Worm (Caenorhabditis elegans) whole organism, midembryonic: ENCODE data around the gene clec-173.
"Not testable (repeated sequence)": the region's sequence is repeated elsewhere in the genome, so short reads cannot be mapped to it uniquely, and the experiment has no call there.

ENCODE experiments used
- T22C8.4 ChIP-seq: fragments of 200-800 bp; sonication (Bioruptor generic); IDR thresholded peaks from 2 replicates; pipeline ENCODE4 v1.3.6; 2022; ENCODE audit warnings: missing genetic modification characterization, missing compliant biosample characterization
- cog-1 ChIP-seq: sonication (generic microtip); optimal IDR thresholded peaks from 2 replicates; lab custom pipeline; 2016; ENCODE audit warnings: missing genetic modification characterization, missing compliant biosample characterization
- flt-1 ChIP-seq: fragments of 200-800 bp; sonication (Bioruptor generic); IDR thresholded peaks from 2 replicates; pipeline ENCODE4 v1.3.6; 2022; ENCODE audit warnings: missing genetic modification characterization, missing compliant biosample characterization
- klf-2 ChIP-seq: fragments of 200-800 bp; sonication (Bioruptor generic); conservative IDR thresholded peaks from 2 replicates; pipeline ENCODE4 v1.3.6; 2022; ENCODE audit warnings: missing genetic modification reagents, missing genetic modification characterization, missing compliant biosample characterization
- med-1 ChIP-seq: sonication (generic microtip); optimal IDR thresholded peaks from 2 replicates; lab custom pipeline; 2017; ENCODE audit warnings: missing genetic modification characterization, mild to moderate bottlenecking, missing compliant biosample characterization, antibody characterized with exemption, missing genetic modification reagents; ENCODE audit not compliant: insufficient read depth
- ref-1 ChIP-seq: fragments of 200-800 bp; sonication (Bioruptor generic); conservative IDR thresholded peaks from 2 replicates; pipeline ENCODE4 v1.3.6; 2022; ENCODE audit warnings: missing genetic modification reagents, missing genetic modification characterization, missing compliant biosample characterization
- tab-1 ChIP-seq: fragments of 200-800 bp; sonication (Bioruptor generic); IDR thresholded peaks from 2 replicates; pipeline ENCODE4 v1.3.6; 2022; ENCODE audit warnings: missing genetic modification characterization, missing compliant biosample characterization
- ztf-23 ChIP-seq: fragments of 200-800 bp; sonication (Bioruptor generic); IDR thresholded peaks from 2 replicates; pipeline ENCODE4 v1.3.6; 2022; ENCODE audit warnings: missing genetic modification reagents, missing genetic modification characterization, missing compliant biosample characterization
- ztf-29 ChIP-seq: fragments of 200-800 bp; sonication (Bioruptor generic); IDR thresholded peaks from 2 replicates; pipeline ENCODE4 v1.3.6; 2022; ENCODE audit warnings: missing genetic modification reagents, missing genetic modification characterization, missing compliant biosample characterization

Gene clec-173

DNA sequence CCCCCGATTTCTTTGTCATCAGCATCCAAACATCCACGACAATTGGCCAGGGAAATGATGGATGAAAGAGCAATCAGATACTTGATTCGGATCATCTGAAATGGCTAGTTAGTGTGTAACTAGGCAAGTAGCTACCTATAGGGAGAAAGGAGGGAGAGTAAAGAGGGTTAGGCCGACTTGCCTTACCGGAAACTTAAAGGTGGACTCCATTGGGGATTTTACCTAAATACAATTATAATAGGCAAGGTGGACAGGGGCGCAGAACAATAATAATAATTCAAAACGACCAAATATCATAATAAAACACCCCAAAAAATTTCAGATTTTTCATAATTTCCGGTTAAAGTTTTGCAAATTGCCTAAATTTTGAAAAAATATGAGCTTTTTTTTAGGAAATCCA, at the start of gene clec-173:
Gene clec-173, minus strand, starts transcription at position 101 of the 400 bp plus-strand sequence.
- TF ChIP-seq cog-1 (tag; lab: Kevin White, UChicago), result no peak
- TF ChIP-seq klf-2, result no peak
- no peak for TF ChIP-seq T22C8.4 (GFP tag; lab: Robert Waterston, UW)
- TF ChIP-seq flt-1 (GFP tag; lab: Robert Waterston, UW), result no peak
- TF ChIP-seq ztf-29 (GFP tag; lab: Robert Waterston, UW), result no peak
- no peak for TF ChIP-seq med-1 (GFP tag; lab: Kevin White, UChicago)
- no peak for TF ChIP-seq tab-1
- TF ChIP-seq ref-1 (GFP tag; lab: Robert Waterston, UW), result no peak
- TF ChIP-seq ztf-23 (GFP tag; lab: Robert Waterston, UW), result no peak

DNA sequence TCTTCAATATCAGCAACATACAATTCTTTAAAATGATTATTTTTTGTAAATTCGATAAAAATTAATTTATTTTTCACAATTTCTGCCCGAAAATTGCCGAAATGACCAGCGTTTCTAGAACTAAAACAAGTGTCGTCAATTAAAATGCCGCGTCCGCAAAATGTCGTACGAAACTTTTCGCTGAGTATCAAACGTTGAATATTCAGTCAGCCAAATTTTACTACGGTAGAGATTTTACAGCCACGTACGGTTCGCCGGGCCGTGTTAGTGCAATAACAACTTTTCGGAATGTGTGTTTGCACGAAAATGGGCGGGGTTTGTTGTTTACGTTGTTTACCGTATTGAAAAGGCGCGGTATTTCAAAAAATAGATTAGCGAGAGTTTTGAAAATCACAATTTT, 45.8 kb upstream of the clec-173 start:
- 0 out of 2 replicates have a peak, but pooled peaks have one; percentile 34 for TF ChIP-seq ztf-23 (GFP tag; lab: Robert Waterston, UW)

DNA sequence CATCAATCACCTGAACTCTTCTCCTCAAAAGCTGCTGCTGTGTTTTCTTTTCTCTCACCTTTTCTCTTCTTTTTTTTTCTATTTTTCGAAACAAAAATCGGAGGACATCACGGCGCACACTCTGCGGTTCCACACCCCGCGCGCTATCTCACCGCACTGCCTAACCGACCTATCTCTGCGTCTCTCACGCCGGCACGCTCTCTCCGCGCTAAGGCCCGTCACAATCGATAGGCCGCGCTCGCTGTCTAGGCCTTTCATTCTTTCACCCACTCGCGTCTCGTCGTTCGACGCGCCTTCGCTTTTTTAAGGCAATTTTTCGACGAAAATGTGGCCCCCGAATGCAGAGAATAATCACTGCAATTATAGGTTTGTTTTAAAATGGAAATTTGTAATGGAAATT, 43.8 kb upstream of the clec-173 start, which contains the start of gene zip-11:
Gene zip-11, plus strand, starts transcription at position 34 of the 400 bp plus-strand sequence.
- no peak for TF ChIP-seq cog-1 (tag; lab: Kevin White, UChicago)
- peak; percentile 62; the same call in 1 of the 2 replicates for TF ChIP-seq T22C8.4 (GFP tag; lab: Robert Waterston, UW)
- TF ChIP-seq ztf-29 (GFP tag; lab: Robert Waterston, UW), result no peak
- no peak for TF ChIP-seq med-1 (GFP tag; lab: Kevin White, UChicago)
- TF ChIP-seq klf-2, result no peak

DNA sequence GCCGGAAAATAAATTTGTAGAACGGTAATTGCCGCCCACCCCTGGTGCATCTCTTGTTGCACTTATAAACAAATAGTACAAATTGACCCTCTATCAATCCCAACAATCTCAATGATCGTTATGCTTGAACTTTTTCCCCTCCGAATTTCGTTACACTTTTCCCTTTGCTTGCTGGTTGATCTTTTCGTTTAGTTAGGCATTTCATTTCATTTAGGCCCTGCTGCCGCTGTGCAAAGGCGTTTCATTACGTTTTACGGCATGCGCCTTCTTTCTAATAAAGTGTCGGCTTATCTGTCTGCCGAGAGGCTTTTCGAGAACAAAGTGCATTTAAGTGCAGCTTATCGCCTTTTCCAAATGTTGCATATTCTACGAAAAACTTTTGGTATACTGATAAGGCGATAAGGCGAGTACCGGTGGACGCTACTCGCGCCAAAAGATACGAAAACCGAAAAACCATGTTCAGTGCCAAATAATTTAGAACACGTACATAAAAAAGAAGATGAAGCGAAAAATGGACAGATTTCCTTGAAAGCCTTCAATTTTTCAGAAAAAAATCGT, 43.3 kb upstream of the clec-173 start:
- TF ChIP-seq med-1 (GFP tag; lab: Kevin White, UChicago) (no peak), ref-1 (GFP tag; lab: Robert Waterston, UW) (no peak), tab-1 (no peak), klf-2 (no peak), flt-1 (GFP tag; lab: Robert Waterston, UW) (no peak), ztf-23 (GFP tag; lab: Robert Waterston, UW) (no peak), ztf-29 (GFP tag; lab: Robert Waterston, UW) (no peak), T22C8.4 (GFP tag; lab: Robert Waterston, UW) (no peak), cog-1 (tag; lab: Kevin White, UChicago) (no peak)

DNA sequence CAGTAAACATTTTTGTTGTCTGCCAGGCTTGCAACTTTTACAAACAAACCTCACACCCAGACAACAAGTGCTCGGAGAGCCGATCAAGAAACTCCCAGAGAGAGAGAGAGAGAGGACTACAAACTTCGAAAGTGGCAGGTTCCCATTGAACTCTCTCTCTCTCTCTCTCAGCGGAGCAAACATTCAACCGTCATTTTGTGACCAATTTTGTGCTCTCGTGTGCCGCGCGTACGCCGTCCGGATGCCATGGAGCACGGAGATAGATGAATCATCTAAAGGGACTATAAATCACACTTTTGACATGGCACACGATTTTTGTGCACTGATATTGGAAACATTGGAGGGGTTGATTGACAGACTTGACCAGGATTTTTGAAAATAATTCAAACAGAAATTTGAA, 41.4 kb upstream of the clec-173 start:
- TF ChIP-seq flt-1 (GFP tag; lab: Robert Waterston, UW) (no peak), cog-1 (tag; lab: Kevin White, UChicago) (no peak), T22C8.4 (GFP tag; lab: Robert Waterston, UW) (no peak)

DNA sequence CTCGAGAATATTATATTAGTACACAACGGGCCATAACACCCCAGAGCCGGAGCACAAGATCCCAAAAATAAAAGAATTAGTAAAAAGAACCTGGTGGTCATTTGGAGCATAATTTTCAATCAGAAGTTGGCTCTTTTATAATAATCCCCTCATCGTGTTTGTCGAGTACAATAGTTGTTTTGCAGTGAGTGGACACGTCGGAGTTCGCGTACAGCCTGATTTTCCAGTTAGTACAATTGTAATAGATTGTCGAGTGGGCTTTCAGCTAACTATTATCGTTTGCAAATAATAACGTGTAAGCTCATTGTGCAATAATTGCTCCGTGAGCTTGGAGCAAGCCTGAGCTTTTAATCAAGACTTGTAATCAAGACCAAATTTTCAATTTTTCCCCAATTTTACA, 40.0 kb upstream of the clec-173 start, which contains the start of gene W08E12.9:
Gene W08E12.9, minus strand, starts transcription at position 101 of the 400 bp plus-strand sequence.
- TF ChIP-seq ztf-29 (GFP tag; lab: Robert Waterston, UW) (no peak), flt-1 (GFP tag; lab: Robert Waterston, UW) (no peak), cog-1 (tag; lab: Kevin White, UChicago) (no peak), ztf-23 (GFP tag; lab: Robert Waterston, UW) (no peak), ref-1 (GFP tag; lab: Robert Waterston, UW) (no peak), med-1 (GFP tag; lab: Kevin White, UChicago) (no peak), klf-2 (no peak), tab-1 (no peak), T22C8.4 (GFP tag; lab: Robert Waterston, UW) (no peak)

DNA sequence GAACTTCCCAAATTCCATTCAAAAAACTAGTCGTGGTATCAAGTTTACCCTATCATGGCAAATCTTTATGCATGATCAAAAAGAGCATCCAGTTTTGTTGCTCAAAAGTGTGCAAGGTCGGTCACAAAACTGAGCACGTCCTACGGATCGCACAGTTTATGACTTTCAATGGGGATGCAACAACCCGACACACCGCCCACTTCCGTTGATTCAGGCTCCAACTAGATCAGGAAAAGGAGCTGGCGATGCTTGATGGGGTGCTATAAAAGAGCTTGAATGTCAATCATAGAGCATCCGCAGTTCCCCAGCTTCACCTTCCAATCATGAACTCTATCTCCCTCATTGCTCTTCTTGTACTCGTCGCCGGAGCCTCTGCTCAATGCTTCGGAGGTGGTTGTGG, 38.1 kb upstream of the clec-173 start, which contains the start of gene W08E12.2:
Gene W08E12.2, plus strand, starts transcription at position 301 of the 400 bp plus-strand sequence.
- TF ChIP-seq cog-1 (tag; lab: Kevin White, UChicago) (no peak), klf-2 (no peak), tab-1 (no peak), ztf-23 (GFP tag; lab: Robert Waterston, UW) (no peak), ztf-29 (GFP tag; lab: Robert Waterston, UW) (no peak), flt-1 (GFP tag; lab: Robert Waterston, UW) (no peak), ref-1 (GFP tag; lab: Robert Waterston, UW) (no peak), T22C8.4 (GFP tag; lab: Robert Waterston, UW) (no peak), med-1 (GFP tag; lab: Kevin White, UChicago) (no peak)

DNA sequence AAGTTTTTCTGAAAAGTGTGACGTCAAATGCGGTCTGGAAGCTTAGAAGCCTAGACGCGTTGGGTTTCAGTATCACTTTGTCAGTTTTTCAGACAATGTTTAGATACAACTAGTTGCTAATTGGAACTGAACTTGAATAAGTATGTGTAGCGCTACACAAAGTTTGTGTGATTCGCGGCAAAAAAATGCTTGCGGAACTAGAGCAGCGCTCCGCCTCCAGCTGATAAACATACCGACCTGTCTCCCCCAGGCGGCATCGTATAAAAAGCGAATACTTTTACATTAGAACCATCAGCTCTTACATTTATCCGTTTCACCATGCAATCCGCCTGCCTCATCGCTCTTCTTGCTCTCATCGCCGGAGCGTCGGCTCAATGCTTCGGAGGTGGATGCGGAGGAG, 36.2 kb upstream of the clec-173 start, which contains the start of gene idpp-12:
Gene idpp-12, plus strand, starts transcription at position 301 of the 400 bp plus-strand sequence.
- TF ChIP-seq ztf-29 (GFP tag; lab: Robert Waterston, UW); med-1 (GFP tag; lab: Kevin White, UChicago); ztf-23 (GFP tag; lab: Robert Waterston, UW): not testable (repeated sequence)

DNA sequence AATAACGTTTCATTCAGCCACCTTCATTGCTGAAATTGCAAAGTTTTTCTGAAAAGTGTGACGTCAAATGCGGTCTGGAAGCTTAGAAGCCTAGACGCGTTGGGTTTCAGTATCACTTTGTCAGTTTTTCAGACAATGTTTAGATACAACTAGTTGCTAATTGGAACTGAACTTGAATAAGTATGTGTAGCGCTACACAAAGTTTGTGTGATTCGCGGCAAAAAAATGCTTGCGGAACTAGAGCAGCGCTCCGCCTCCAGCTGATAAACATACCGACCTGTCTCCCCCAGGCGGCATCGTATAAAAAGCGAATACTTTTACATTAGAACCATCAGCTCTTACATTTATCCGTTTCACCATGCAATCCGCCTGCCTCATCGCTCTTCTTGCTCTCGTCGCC, 34.6 kb upstream of the clec-173 start, which contains the start of gene W08E12.4:
Gene W08E12.4, plus strand, starts transcription at position 301 of the 400 bp plus-strand sequence.
- TF ChIP-seq flt-1 (GFP tag; lab: Robert Waterston, UW); cog-1 (tag; lab: Kevin White, UChicago); T22C8.4 (GFP tag; lab: Robert Waterston, UW): not testable (repeated sequence)

DNA sequence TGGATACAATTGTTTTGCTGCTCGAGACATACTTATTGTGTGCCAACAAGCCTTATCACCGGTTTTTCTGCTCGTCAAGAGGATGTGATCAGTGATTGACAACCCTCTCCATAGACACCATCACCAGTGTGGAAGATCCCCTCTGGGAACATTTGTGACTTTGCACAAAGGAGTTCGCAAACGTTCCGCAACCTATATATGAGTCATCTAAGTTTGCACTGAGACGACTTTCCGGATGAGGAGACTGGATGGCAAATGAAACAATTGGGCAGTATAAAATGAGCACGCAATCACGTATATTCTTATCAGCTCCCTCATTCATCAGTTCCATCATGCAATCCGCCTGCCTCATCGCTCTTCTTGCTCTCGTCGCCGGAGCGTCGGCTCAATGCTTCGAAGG, 33.0 kb upstream of the clec-173 start, which contains the start of gene W08E12.5:
Gene W08E12.5, plus strand, starts transcription at position 301 of the 400 bp plus-strand sequence.
- TF ChIP-seq cog-1 (tag; lab: Kevin White, UChicago) (no peak), med-1 (GFP tag; lab: Kevin White, UChicago) (no peak)
